Fruit fly (Drosophila melanogaster): Measurements from ENCODE around the gene velo.

velo gene

dm6 chr3L:6708995-6709606 lies 43.5 kb downstream of the velo start (continued):
- TF ChIP-seq tai (GFP tag; optimal IDR thresholded peaks at IDR 0.05) = peak; percentile 36
- TF ChIP-seq GATAd (GFP tag; optimal IDR thresholded peaks at IDR 0.05) = no peak

DNA sequence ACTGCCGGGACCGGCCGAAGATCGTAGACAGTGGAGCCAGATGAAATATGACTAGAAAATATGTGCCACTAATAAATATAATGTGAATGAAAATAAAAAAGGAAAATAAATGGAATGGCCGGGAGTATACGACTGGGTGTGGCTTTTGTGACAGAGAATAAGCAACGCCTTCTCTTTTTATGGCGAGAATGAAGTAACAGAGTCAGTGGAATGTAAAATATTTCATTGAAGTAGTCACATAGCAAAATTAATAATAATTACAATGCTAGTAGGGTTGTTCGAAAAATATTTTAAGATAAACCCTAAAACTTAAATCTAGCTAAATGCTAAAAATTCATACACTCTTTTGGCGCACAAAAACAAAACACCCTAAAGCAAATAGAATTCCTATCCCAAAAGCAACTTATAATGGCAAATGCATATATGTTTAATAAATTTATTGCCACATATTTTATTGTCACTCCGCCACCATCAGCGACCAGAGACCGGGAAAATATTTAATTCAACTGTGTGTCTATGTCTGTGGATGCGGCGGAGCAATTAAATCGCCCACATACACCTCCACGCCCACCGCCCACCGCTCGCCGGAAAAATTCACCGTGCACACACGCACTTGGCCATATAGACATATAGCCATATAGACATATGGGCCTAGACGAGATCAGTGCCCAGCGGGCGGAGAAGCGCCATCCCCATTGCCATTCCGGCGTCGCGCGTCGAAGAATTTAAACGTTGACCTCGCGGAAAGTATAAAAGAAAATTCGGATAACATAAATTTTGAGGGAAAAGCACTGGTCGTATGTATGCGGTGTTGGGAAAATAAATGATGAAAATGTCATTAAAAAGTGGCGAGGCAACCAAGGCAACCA lies 45.6 kb downstream of the velo start:
- TF ChIP-seq Abd-B (GFP tag; optimal IDR thresholded peaks at IDR 0.05) (no peak), sv (GFP tag; optimal IDR thresholded peaks at IDR 0.05) (no peak), h (GFP tag; optimal IDR thresholded peaks at IDR 0.05) (no peak), br (GFP tag; optimal IDR thresholded peaks at IDR 0.05) (peak; percentile 10), Jra (GFP tag; optimal IDR thresholded peaks at IDR 0.05) (no peak)

DNA sequence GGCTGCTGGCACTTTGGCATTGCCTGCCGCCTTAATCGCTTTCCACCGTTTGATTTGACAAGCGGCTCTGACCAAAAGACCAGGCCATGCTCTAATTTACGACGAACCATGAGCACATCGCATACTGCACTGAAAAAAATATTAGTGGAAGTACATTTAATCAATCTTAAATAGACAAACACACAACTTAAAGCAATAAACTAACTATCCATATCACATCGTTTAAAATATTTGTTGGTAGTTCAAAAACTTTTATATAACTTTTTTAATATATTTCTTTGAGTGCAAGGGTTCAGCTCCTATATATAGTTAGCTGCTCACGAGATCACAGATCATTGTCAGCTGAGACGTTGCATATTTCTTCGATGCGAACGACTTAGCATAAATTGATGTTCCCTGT lies 46.7 kb downstream of the velo start:
- TF ChIP-seq Vsx2 (GFP tag; optimal IDR thresholded peaks at IDR 0.05; ENCODE audit: partially characterized antibody) (no peak), sage (GFP tag; optimal IDR thresholded peaks at IDR 0.05) (no peak), Mio (GFP tag; optimal IDR thresholded peaks at IDR 0.05) (no peak), Dfd (GFP tag; optimal IDR thresholded peaks at IDR 0.05) (no peak)

- TF ChIP-seq foxo (GFP tag; optimal IDR thresholded peaks at IDR 0.05) (no peak), jim (GFP tag; optimal IDR thresholded peaks at IDR 0.05) (no peak), Hr78 (GFP tag; optimal IDR thresholded peaks at IDR 0.05) (no peak), Hnf4 (GFP tag; optimal IDR thresholded peaks at IDR 0.05) (no peak), dl (GFP tag; optimal IDR thresholded peaks at IDR 0.05; ENCODE audit: insufficient read depth in 1 of 2, partially characterized antibody in 2 of 2) (no peak), Dif (GFP tag; optimal IDR thresholded peaks at IDR 0.05; ENCODE audit: partially characterized antibody) (no peak), fru (GFP tag; optimal IDR thresholded peaks at IDR 0.05) (no peak), HLH106 (tag; optimal IDR thresholded peaks at IDR 0.05) (no peak), pan (optimal IDR thresholded peaks at IDR 0.05) (no peak), ey (GFP tag; optimal IDR thresholded peaks at IDR 0.05) (no peak)
Measured at dm6 chr3L:6704468-6705056, 48.0 kb downstream of the velo start, which contains the start of gene CG8519. Gene CG8519, plus strand, starts transcription at chr3L:6704860.

DNA sequence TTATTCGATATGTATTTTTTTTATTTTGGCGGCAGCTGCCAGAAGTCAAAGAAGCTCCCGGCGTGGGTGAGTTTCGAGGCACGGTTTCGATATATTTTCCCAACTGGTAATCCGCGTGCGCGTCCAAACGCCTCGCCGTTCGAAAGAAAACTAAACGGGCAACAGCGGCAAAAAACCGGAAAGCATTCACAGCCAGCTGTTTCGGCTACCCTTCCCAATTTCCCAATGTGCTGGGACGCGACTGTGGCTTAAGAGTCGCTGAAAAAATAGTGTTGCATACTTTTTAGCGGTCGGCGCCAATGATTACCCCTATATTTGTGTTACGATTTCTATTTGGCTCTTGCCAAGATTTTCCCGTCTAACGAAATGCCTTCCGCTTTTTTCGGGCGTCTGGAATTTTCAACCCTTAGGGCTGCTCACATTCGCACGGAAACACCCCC lies 49.2 kb downstream of the velo start, which contains the start of gene SP1173:
TSS of gene SP1173 (minus strand) at position 154 of the 440 bp plus-strand sequence.
- TF ChIP-seq N (GFP tag; optimal IDR thresholded peaks at IDR 0.05) (peak; percentile 40), Vsx2 (GFP tag; optimal IDR thresholded peaks at IDR 0.05; ENCODE audit: partially characterized antibody) (peak; percentile 26), Sp1 (GFP tag; optimal IDR thresholded peaks at IDR 0.05) (no peak), Myc (optimal IDR thresholded peaks at IDR 0.05) (peak; percentile 78), Abd-B (GFP tag; optimal IDR thresholded peaks at IDR 0.05) (no peak), Dif (GFP tag; optimal IDR thresholded peaks at IDR 0.05; ENCODE audit: partially characterized antibody) (peak; percentile 29), dl (GFP tag; optimal IDR thresholded peaks at IDR 0.05; ENCODE audit: insufficient read depth in 1 of 2, partially characterized antibody in 2 of 2) (peak in 1 of 2 experiments; percentile 16)

dm6 chr3L:6700962-6701477 lies 51.5 kb downstream of the velo start:
- TF ChIP-seq h (GFP tag; optimal IDR thresholded peaks at IDR 0.05) (no peak), CG32264 (GFP tag; optimal IDR thresholded peaks at IDR 0.05) (no peak), Vsx2 (GFP tag; optimal IDR thresholded peaks at IDR 0.05; ENCODE audit: partially characterized antibody) (no peak), fru (GFP tag; optimal IDR thresholded peaks at IDR 0.05) (no peak), Rel (GFP tag; optimal IDR thresholded peaks at IDR 0.05) (no peak), Rel (tag; optimal IDR thresholded peaks at IDR 0.05) (no peak), Dfd (GFP tag; optimal IDR thresholded peaks at IDR 0.05) (no peak), GATAd (GFP tag; optimal IDR thresholded peaks at IDR 0.05) (no peak), dsf (GFP tag; optimal IDR thresholded peaks at IDR 0.05; ENCODE audit: borderline replicate concordance) (no peak)

Data from whole organism, wandering third instar larva.